Worm (Caenorhabditis elegans) whole organism, L2 larva: Measurements from ENCODE around the gene hrpu-2.
"Not testable (repeated sequence)": the region's sequence is repeated elsewhere in the genome, so short reads cannot be mapped to it uniquely, and the experiment has no call there.

Experiments
- C34F6.9 ChIP-seq: fragments of 150-350 bp; optimal IDR thresholded peaks from 2 replicates; lab custom pipeline; 2014; ENCODE audit warnings: missing biosample characterization, missing genetic modification characterization
- F13H6.1 ChIP-seq: sonication (generic microtip); optimal IDR thresholded peaks from 2 replicates; lab custom pipeline; 2016; ENCODE audit warnings: missing genetic modification characterization, missing compliant biosample characterization
- Y55F3AM.14 ChIP-seq: fragments of 200-800 bp; sonication (Bioruptor generic); optimal IDR thresholded peaks from 2 replicates; lab custom pipeline; 2018; ENCODE audit warnings: mild to moderate bottlenecking, missing genetic modification characterization, missing compliant biosample characterization
- ZK546.5 ChIP-seq: sonication (generic microtip); optimal IDR thresholded peaks from 2 replicates; lab custom pipeline; 2017; ENCODE audit warnings: missing biosample characterization, missing genetic modification characterization
- alr-1 ChIP-seq: fragments of 150-350 bp; optimal IDR thresholded peaks from 2 replicates; lab custom pipeline; 2014; ENCODE audit warnings: missing biosample characterization, missing genetic modification characterization
- aly-2 ChIP-seq: fragments of 150-350 bp; optimal IDR thresholded peaks from 2 replicates; lab custom pipeline; 2014; ENCODE audit warnings: missing biosample characterization, missing genetic modification characterization
- blmp-1 ChIP-seq: sonication (generic microtip); optimal IDR thresholded peaks from 2 replicates; lab custom pipeline; 2017; ENCODE audit warnings: missing genetic modification characterization, mild to moderate bottlenecking, missing compliant biosample characterization, antibody characterized with exemption, moderate library complexity; ENCODE audit not compliant: insufficient read depth
- egl-27 ChIP-seq: sonication (generic microtip); optimal IDR thresholded peaks from 3 replicates; lab custom pipeline; 2017; ENCODE audit warnings: missing biosample characterization, missing genetic modification reagents, missing genetic modification characterization
- elt-3 ChIP-seq: sonication (generic microtip); optimal IDR thresholded peaks from 2 replicates; lab custom pipeline; 2017; ENCODE audit warnings: missing biosample characterization, missing genetic modification characterization
- fos-1 ChIP-seq: fragments of 150-350 bp; optimal IDR thresholded peaks from 2 replicates; lab custom pipeline; 2014; ENCODE audit warnings: missing biosample characterization, missing genetic modification characterization
- gmeb-1 ChIP-seq: fragments of 150-350 bp; optimal IDR thresholded peaks from 2 replicates; lab custom pipeline; 2014; ENCODE audit warnings: missing biosample characterization, missing genetic modification characterization
- lin-11 ChIP-seq: fragments of 150-350 bp; sonication (generic microtip); optimal IDR thresholded peaks from 2 replicates; lab custom pipeline; 2014; ENCODE audit warnings: missing biosample characterization, missing genetic modification characterization, inconsistent platforms, mixed read lengths
- lin-39 ChIP-seq: fragments of 150-350 bp; optimal IDR thresholded peaks from 2 replicates; lab custom pipeline; 2014; ENCODE audit warnings: missing biosample characterization, missing genetic modification reagents, missing genetic modification characterization
- mab-5 ChIP-seq: fragments of 150-350 bp; optimal IDR thresholded peaks from 2 replicates; lab custom pipeline; 2014; ENCODE audit warnings: missing biosample characterization, missing genetic modification characterization
- mbf-1 ChIP-seq: sonication (generic microtip); optimal IDR thresholded peaks from 2 replicates; lab custom pipeline; 2017; ENCODE audit warnings: missing biosample characterization, missing genetic modification characterization
- mdl-1 ChIP-seq, 2 experiments: fragments of 150-350 bp in 1 of 2; sonication (generic microtip) in 1 of 2; optimal IDR thresholded peaks; 2 replicates each; lab custom pipeline; 2017; ENCODE audit warnings: missing biosample characterization in 2 of 2, missing genetic modification characterization in 2 of 2
- nhr-10 ChIP-seq: sonication (generic microtip); optimal IDR thresholded peaks from 2 replicates; lab custom pipeline; 2017; ENCODE audit warnings: missing biosample characterization, missing genetic modification characterization
- nhr-12 ChIP-seq: fragments of 150-350 bp; optimal IDR thresholded peaks from 2 replicates; lab custom pipeline; 2014; ENCODE audit warnings: missing biosample characterization, missing genetic modification characterization
- nhr-23 ChIP-seq: fragments of 150-350 bp; optimal IDR thresholded peaks from 2 replicates; lab custom pipeline; 2014; ENCODE audit warnings: missing biosample characterization, missing genetic modification reagents, missing genetic modification characterization
- nhr-237 ChIP-seq: fragments of 150-350 bp; optimal IDR thresholded peaks from 2 replicates; lab custom pipeline; 2014; ENCODE audit warnings: missing biosample characterization, missing genetic modification characterization
- nhr-25 ChIP-seq: fragments of 150-350 bp; sonication (generic microtip); optimal IDR thresholded peaks from 3 replicates; lab custom pipeline; 2014; ENCODE audit warnings: missing biosample characterization, missing genetic modification characterization
- skn-1 ChIP-seq: sonication (generic microtip); optimal IDR thresholded peaks from 2 replicates; lab custom pipeline; 2017; ENCODE audit warnings: missing biosample characterization, missing genetic modification characterization
- sma-3 ChIP-seq: sonication (generic microtip); optimal IDR thresholded peaks from 2 replicates; lab custom pipeline; 2016; ENCODE audit warnings: missing genetic modification reagents, missing genetic modification characterization, missing compliant biosample characterization
- unc-39 ChIP-seq: fragments of 150-350 bp; optimal IDR thresholded peaks from 2 replicates; lab custom pipeline; 2014; ENCODE audit warnings: missing biosample characterization, missing genetic modification characterization
- unc-55 ChIP-seq: fragments of 150-350 bp; sonication (generic microtip); optimal IDR thresholded peaks from 3 replicates; lab custom pipeline; 2014; ENCODE audit warnings: missing biosample characterization, missing genetic modification reagents, missing genetic modification characterization
- zag-1 ChIP-seq: fragments of 150-350 bp; optimal IDR thresholded peaks from 2 replicates; lab custom pipeline; 2014; ENCODE audit warnings: missing biosample characterization, missing genetic modification characterization
- ztf-1 ChIP-seq: fragments of 200-800 bp; sonication (Bioruptor generic); conservative IDR thresholded peaks from 2 replicates; pipeline ENCODE4 v1.3.6; 2022; ENCODE audit warnings: missing genetic modification characterization, missing compliant biosample characterization
- ztf-11 ChIP-seq: sonication (generic microtip); optimal IDR thresholded peaks from 2 replicates; lab custom pipeline; 2017; ENCODE audit warnings: missing biosample characterization, missing genetic modification characterization
- ztf-4 ChIP-seq: fragments of 150-350 bp; optimal IDR thresholded peaks from 2 replicates; lab custom pipeline; 2014; ENCODE audit warnings: missing biosample characterization, missing genetic modification characterization

The hrpu-2 gene

DNA sequence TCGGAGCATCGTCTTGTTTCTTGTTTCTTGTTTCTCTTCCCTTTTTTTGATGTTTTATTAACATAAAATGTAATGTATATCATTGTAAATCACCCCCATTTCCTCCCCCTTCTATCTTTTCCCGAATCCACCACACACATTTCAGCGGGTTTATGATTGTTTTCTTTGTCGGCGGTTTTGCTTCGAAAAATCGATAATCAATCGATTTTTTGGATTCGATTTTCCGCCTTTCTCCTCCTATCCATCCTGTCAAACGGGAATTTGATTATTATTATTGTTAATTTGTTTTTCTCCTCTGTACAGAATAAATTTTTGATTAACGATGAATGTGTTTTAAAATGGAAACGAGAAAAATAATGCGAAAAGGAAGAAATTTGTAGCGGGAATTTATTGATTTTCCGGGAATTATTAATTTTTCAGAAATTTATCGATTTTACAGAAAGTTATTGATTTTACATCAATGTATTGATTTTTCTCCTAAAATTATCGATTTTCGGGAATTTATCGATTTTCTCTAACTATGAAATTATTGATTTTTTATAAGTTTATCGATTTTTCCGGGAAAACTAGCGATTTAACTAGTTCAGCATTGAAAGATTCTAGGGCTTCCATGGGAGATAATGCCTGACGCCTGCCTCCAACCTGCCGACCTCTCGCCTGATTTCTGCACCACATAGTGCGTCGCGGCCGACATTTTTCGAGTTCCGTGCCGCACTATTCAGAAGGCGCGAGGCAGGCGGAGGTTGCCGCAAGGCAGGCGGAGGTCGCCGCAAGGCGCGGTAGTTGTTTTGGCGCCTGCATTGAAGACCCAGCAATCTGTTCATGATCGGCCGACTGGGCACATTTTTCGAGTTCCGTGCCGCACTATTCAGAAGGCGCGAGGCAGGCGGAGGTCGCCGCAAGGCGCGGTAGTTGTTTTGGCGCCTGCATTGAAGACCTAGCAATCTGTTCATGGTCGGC, 59.2 kb downstream of the hrpu-2 start:
- no peak for TF ChIP-seq ztf-4 (tag; lab: Kevin White, UChicago)
- TF ChIP-seq, all 48 proteins: peak for 0

DNA sequence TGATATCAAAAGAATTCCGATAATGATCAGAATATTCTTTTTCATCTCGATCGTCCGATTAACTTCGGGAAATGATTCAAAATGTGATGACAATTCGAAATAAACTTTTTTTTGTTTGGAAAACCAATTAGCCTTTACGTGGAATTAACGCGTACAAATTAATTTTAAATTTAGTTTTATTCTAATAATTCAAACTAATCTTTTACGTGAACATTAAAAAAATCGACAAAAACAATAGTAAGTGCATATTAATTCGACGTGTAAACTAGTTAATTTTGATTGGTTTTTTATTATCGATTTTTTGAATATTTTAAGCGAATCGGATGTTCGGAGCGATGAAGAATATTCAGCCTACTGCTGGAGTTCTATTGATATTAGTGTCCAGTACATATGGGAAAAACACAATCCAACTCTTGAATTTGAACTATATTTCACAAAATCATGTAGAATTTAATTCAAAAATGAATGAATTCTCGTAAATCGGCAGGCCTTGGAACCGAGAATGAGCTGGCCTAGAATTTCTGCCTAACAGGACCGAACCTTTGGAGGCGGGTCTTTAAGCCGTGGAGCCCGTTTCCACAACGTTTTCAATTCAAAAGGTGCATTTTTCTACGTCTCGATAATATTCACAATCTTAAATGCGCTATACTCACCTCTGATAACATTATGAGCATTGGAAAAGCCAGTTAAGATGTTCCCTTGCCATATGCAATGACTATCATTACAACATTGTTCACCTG, 64.8 kb downstream of the hrpu-2 start, which contains the start of the genes M70.3 and M70.2:
Gene M70.3, minus strand, starts transcription at position 101 of the 740 bp plus-strand sequence.
Gene M70.2, plus strand, starts transcription at position 690 of the 740 bp plus-strand sequence.
- TF ChIP-seq Y55F3AM.14 (GFP tag; lab: Kevin White, UChicago) (no peak), nhr-23 (tag; lab: Kevin White, UChicago) (no peak), ztf-4 (tag; lab: Kevin White, UChicago) (no peak), fos-1 (tag; lab: Kevin White, UChicago) (no peak), ztf-11 (no peak), sma-3 (GFP tag; lab: Kevin White, UChicago) (no peak), lin-11 (no peak), gmeb-1 (tag; lab: Kevin White, UChicago) (no peak), egl-27 (tag; lab: Kevin White, UChicago) (no peak), lin-39 (tag; lab: Kevin White, UChicago) (no peak), mdl-1 (tag; optimal IDR thresholded peaks at IDR 0.05; lab: Kevin White, UChicago) (no peak), C34F6.9 (tag; lab: Kevin White, UChicago) (no peak), F13H6.1 (tag; lab: Kevin White, UChicago) (no peak)
- TF ChIP-seq, all 48 proteins: peak for 0

DNA sequence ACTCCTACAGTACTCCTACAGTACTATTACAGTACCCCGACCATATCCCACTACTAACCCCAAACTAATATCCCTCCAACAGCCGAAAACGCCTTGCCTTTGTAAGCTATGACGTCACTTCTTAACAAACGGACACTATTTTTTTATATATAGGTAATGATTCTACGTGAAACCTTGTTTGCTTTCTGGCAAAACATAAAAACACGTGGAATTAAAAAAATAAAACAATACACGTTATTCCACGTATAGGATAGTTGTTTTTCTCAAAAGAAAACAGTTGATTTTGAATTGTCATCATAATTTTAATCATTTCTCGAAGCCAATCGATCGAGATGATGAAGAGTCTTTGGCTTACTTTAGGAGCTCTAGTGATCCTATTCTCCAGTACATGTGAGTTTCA, 67.9 kb downstream of the hrpu-2 start, which contains the start of gene M70.1:
Gene M70.1, plus strand, starts transcription at position 301 of the 400 bp plus-strand sequence.
- not testable (repeated sequence) for TF ChIP-seq elt-3; fos-1 (tag; lab: Kevin White, UChicago); zag-1

DNA sequence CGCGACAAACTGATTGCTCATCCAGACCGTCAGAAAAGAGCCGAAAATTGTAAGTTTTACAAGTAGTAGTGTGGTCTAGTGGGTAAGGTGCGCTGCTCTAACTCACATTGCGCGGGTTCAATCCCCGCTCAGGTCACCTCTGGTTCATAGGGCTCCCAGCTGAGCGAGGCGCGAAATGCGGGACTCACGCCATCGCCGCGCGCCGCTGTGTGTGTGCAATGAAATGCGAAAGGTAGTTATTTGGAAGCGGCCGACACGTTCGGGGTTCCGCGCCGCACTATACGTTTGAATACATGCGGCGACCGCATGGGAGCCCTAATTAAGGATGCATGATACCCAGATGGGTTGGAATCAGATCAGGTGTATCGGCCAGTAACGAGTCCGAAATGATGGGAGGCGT, 68.5 kb downstream of the hrpu-2 start:
- TF ChIP-seq mbf-1 (tag; lab: Kevin White, UChicago) (no peak), ztf-1 (GFP tag; lab: Robert Waterston, UW) (no peak), ZK546.5 (tag; lab: Kevin White, UChicago) (no peak), nhr-10 (no peak), nhr-12 (tag; lab: Kevin White, UChicago) (no peak), mab-5 (tag; lab: Kevin White, UChicago) (no peak), F13H6.1 (tag; lab: Kevin White, UChicago) (no peak), Y55F3AM.14 (GFP tag; lab: Kevin White, UChicago) (no peak), ztf-11 (no peak), mdl-1 (tag; optimal IDR thresholded peaks at IDR 0.05; lab: Kevin White, UChicago) (no peak), skn-1 (tag; lab: Kevin White, UChicago) (no peak), blmp-1 (tag; lab: Kevin White, UChicago) (no peak), sma-3 (GFP tag; lab: Kevin White, UChicago) (no peak), nhr-25 (no peak), unc-39 (tag; lab: Kevin White, UChicago) (no peak), elt-3 (no peak), unc-55 (GFP tag; lab: Kevin White, UChicago) (no peak), aly-2 (tag; lab: Kevin White, UChicago) (no peak), nhr-237 (tag; lab: Kevin White, UChicago) (no peak), alr-1 (tag; lab: Kevin White, UChicago) (no peak)
